Worm (Caenorhabditis elegans) whole organism, mixed stage, embryonic: Measurements from ENCODE around the gene clec-48.

ENCODE experiments used
- lsy-2 ChIP-seq: fragments of 150-350 bp; optimal IDR thresholded peaks from 2 replicates; lab custom pipeline; 2014; ENCODE audit warnings: missing biosample characterization, missing genetic modification characterization
- ztf-11 ChIP-seq: fragments of 150-350 bp; optimal IDR thresholded peaks from 2 replicates; lab custom pipeline; 2014; ENCODE audit warnings: missing biosample characterization, missing genetic modification characterization

DNA sequence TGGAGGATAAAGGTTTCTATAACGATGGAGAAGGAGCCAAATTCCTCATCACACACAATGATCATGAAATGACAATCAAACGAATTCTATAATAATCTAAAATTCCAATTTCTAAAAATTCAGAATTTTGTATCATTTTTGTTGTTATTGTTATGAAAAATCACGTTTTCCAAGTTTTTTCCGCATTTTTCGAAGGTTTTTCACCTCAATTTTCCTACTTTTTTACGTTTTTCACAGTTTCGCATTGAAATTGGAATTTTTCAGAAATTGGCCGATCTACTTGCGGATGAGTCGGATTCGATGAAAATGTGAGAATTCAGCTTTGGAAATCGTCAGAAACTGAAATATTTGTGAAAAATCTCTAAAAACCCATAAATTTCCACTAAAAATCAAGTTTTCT is 32.8 kb upstream of the clec-48 start, which contains the start of gene fbxa-210:
- no peak for TF ChIP-seq ztf-11
- TF ChIP-seq lsy-2 (tag; lab: Kevin White, UChicago): no peak
